Worm (Caenorhabditis elegans) whole organism, dauer: ENCODE results near the gene der-2.

Source experiments
- unc-62 ChIP-seq: sonication (generic microtip); optimal IDR thresholded peaks from 2 replicates; lab custom pipeline; 2017; ENCODE audit warnings: missing biosample characterization, missing genetic modification reagents, missing genetic modification characterization

The der-2 gene

ce11 chrIII:7192942-7193665 lies 29.8 kb downstream of the der-2 start, which contains the start of gene mec-14:
Gene mec-14, minus strand, starts transcription at chrIII:7192992.
- TF ChIP-seq unc-62 (GFP tag; lab: Kevin White, UChicago) = no peak

DNA sequence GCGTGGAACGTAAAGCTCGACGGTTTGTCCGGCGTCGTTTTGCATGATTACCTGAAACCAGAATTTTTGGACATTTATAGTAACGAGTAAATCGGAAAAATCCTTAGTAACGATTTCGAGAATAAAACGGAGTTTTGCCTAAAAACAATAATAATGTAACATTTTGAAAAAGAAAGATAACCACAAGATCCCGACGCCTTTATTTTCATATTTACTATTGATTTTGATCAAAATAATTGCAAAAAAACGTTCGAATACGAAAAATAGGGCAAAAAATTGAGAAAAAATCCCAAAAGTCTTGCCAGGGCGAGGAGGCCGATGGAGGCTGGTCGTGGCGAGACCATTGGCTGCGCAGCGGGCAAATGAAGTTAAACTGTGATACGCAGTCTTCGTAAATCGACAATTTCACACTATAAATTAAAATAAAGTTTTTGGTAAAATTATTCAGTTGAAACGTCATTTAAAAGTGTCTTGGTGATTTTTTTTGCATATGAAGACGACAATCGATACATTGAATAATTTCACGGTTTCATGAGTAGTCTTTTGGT lies 33.3 kb downstream of the der-2 start, which contains the start of gene rps-21:
Gene rps-21 (minus strand): TSS at position 51 of the 548 bp plus-strand sequence.
- TF ChIP-seq unc-62 (GFP tag; lab: Kevin White, UChicago) = no peak

DNA sequence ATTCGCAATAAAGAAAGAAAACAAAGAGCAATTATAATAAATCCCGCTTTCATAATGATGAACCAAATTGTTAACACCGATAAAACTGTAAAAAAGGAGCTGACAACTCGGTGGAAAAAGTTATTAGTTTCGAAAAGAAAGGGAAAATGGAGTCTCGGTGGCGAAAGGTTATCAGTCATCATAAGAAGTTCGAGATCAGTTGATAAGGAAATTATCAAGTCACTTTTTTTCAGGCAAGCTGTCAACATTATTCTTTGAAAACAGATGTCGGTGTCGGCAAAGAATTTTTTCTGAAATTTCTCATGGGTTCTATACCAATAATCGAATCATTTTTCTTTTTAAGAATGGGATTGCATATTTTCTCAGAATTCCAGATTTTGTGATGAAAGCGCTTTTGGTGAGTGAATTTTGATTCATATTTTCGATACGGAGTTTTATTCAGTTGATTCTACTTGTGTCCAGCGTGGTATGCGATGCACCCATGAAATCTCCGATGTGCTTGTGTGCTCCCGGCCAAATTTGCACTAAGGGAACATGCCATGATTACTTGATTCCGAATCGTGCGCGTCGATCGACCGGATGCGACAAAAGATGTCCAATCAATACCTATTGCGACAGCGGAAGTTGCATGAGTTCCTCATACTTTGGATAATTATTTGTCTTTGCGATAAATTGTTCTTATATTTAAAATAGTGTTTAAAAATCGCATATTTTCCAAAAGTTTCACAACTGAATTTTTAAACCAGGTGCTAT lies 34.5 kb downstream of the der-2 start, which contains the start of the genes F37C12.21 and F37C12.10:
Gene F37C12.21 (plus strand): TSS at position 58 of the 753 bp plus-strand sequence.
Gene F37C12.10 (minus strand): TSS at position 85 of the 753 bp plus-strand sequence.
- TF ChIP-seq unc-62 (GFP tag; lab: Kevin White, UChicago) = no peak

DNA sequence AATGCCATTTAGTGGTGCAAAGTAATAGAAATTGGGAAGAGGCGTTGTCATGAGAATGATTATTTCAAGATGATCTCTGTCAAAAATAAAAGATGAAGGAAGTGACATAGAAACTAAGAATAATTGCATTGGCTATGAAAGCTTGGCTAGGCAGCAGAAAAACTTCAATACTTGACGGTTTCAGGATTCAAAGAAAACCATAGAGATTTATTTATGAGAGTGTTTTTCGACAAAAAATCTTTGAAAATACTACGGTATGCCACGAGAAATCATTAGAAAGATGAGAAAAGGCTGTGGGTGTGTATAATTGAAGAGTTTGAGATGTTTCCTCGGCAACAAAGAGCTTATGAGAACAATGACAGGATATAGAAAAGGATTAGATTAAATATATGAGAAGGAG lies 37.5 kb downstream of the der-2 start, which contains the start of gene F37C12.14:
Gene F37C12.14 (minus strand): TSS at position 101 of the 400 bp plus-strand sequence.
- TF ChIP-seq unc-62 (GFP tag; lab: Kevin White, UChicago) = no peak

DNA sequence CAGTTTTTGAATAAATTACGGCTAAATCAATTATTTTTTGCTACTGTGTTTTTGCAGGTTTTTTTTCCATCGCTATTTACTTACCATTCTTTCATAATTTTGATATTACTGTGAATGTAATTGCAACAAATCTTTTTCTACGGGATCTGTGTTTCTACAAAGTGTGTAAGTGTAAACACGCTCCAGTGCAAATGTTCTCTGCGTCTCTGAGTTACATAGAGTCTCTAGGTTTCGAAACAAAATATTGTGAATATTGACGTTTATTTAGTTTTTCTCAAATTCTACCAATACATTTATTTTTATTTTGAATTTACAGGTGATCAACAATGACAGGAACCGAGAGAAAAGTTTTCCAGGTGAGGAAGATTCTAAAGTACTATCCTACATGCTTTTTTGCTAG lies 38.9 kb downstream of the der-2 start, which contains the start of gene yju-2:
Gene yju-2 (plus strand): TSS at position 315 of the 400 bp plus-strand sequence.
- no peak for TF ChIP-seq unc-62 (GFP tag; lab: Kevin White, UChicago)

ce11 chrIII:7181822-7182221 lies 41.1 kb downstream of the der-2 start, which contains the start of gene epg-4:
Gene epg-4, plus strand, starts transcription at chrIII:7182167.
- TF ChIP-seq unc-62 (GFP tag; lab: Kevin White, UChicago) = no peak

DNA sequence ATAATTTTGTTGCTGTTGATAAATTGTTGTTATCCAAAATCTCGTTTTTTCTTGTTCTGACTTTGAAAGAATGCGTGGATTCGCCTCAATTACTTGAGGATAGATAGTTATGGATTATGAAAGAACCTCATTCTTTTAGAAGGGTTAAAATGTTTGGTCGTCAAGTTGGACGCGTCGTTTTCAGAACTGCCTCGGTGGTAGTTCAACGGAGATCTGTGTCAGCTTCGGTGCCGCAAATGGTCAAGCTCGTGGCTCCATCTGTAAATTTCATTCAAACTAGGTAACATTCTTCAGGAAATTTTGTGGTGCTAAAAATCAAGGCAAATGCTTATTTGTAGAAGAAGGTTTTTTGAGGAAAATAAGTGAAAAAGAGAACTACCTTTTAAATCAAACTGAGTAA lies 42.3 kb downstream of the der-2 start, which contains the start of gene ndab-2:
Gene ndab-2 (plus strand): TSS at position 140 of the 400 bp plus-strand sequence.
- TF ChIP-seq unc-62 (GFP tag; lab: Kevin White, UChicago) = no peak

ce11 chrIII:7179538-7180301 lies 43.2 kb downstream of the der-2 start, which contains the start of the genes rps-14 and rpl-36:
Gene rps-14, minus strand, starts transcription at chrIII:7179588.
Gene rpl-36, plus strand, starts transcription at chrIII:7180251.
- TF ChIP-seq unc-62 (GFP tag; lab: Kevin White, UChicago) = no peak

- TF ChIP-seq unc-62 (GFP tag; lab: Kevin White, UChicago) = no peak
Observed at ce11 chrIII:7178497-7178896, 44.4 kb downstream of the der-2 start.
